Worm (Caenorhabditis elegans): ENCODE measurements around the gene F35G2.1.

F35G2.1 gene

ce11 chrIV:12219309-12219708, 16.3 kb downstream of the F35G2.1 start, which contains the start of gene F35G2.5:
Gene F35G2.5, plus strand, starts transcription at chrIV:12219609.
- TF ChIP-seq pqm-1 (tag; optimal IDR thresholded peaks at IDR 0.05), result no peak
- no peak for TF ChIP-seq nhr-43 (tag; optimal IDR thresholded peaks at IDR 0.05; ENCODE audit: poor library complexity, severe bottlenecking)
- TF ChIP-seq eor-1 (tag; optimal IDR thresholded peaks at IDR 0.05), result no peak
- TF ChIP-seq tbx-2 (tag; optimal IDR thresholded peaks at IDR 0.05), result no peak
- TF ChIP-seq mml-1 (tag; optimal IDR thresholded peaks at IDR 0.05), result no peak
- no peak for TF ChIP-seq ceh-9 (tag; optimal IDR thresholded peaks at IDR 0.05)
- TF ChIP-seq nhr-25 (tag; optimal IDR thresholded peaks at IDR 0.05), result no peak
- TF ChIP-seq snpc-4 (tag; optimal IDR thresholded peaks at IDR 0.05), result no peak
- no peak for TF ChIP-seq nhr-28 (tag; optimal IDR thresholded peaks at IDR 0.05)
- TF ChIP-seq hmg-11 (tag; optimal IDR thresholded peaks at IDR 0.05), result no peak
- no peak for TF ChIP-seq ama-1 (optimal IDR thresholded peaks at IDR 0.05)
- TF ChIP-seq lsy-12 (tag; optimal IDR thresholded peaks at IDR 0.05), result no peak
- no peak for TF ChIP-seq fkh-2 (tag; optimal IDR thresholded peaks at IDR 0.05)
- TF ChIP-seq elt-2 (tag; optimal IDR thresholded peaks at IDR 0.05), result no peak
- no peak for TF ChIP-seq unc-62 (GFP tag; optimal IDR thresholded peaks at IDR 0.05)
- no peak for TF ChIP-seq R02D3.7 (tag; optimal IDR thresholded peaks at IDR 0.05)
- no peak for TF ChIP-seq egl-5 (tag; optimal IDR thresholded peaks at IDR 0.05)

ce11 chrIV:12227012-12227411, 24.0 kb downstream of the F35G2.1 start, which contains the start of gene mlt-3:
Gene mlt-3, minus strand, starts transcription at chrIV:12227112.
- TF ChIP-seq nhr-237 (tag; optimal IDR thresholded peaks at IDR 0.05) (no peak), lin-39 (tag; optimal IDR thresholded peaks at IDR 0.05) (no peak), sea-2 (GFP tag; optimal IDR thresholded peaks at IDR 0.05) (no peak), jun-1 (tag; optimal IDR thresholded peaks at IDR 0.05) (no peak), elt-1 (tag; optimal IDR thresholded peaks at IDR 0.05) (no peak), unc-62 (GFP tag; optimal IDR thresholded peaks at IDR 0.05) (no peak), nhr-43 (tag; optimal IDR thresholded peaks at IDR 0.05; ENCODE audit: poor library complexity, severe bottlenecking) (no peak), daf-12 (tag; optimal IDR thresholded peaks at IDR 0.05) (no peak), nhr-77 (tag; optimal IDR thresholded peaks at IDR 0.05) (no peak)

ce11 chrIV:12229679-12230078, 26.6 kb downstream of the F35G2.1 start, which contains the start of gene sre-18:
Gene sre-18, minus strand, starts transcription at chrIV:12229779.
- TF ChIP-seq snpc-4 (tag; optimal IDR thresholded peaks at IDR 0.05), result no peak

ce11 chrIV:12236011-12236410, 33.0 kb downstream of the F35G2.1 start, which contains the start of gene sre-16:
Gene sre-16, minus strand, starts transcription at chrIV:12236111.
- TF ChIP-seq mml-1 (tag; optimal IDR thresholded peaks at IDR 0.05) (no peak), skn-1 (tag; optimal IDR thresholded peaks at IDR 0.05) (no peak)

- TF ChIP-seq nfya-1 (tag; optimal IDR thresholded peaks at IDR 0.05; ENCODE audit: insufficient read depth) (no peak), aly-2 (tag; optimal IDR thresholded peaks at IDR 0.05) (no peak), nhr-12 (tag; optimal IDR thresholded peaks at IDR 0.05) (no peak), mdl-1 (tag; optimal IDR thresholded peaks at IDR 0.05) (no peak), mml-1 (tag; optimal IDR thresholded peaks at IDR 0.05) (no peak), sea-2 (GFP tag; optimal IDR thresholded peaks at IDR 0.05) (no peak), nhr-77 (tag; optimal IDR thresholded peaks at IDR 0.05) (no peak), nhr-28 (tag; optimal IDR thresholded peaks at IDR 0.05) (no peak), ama-1 (optimal IDR thresholded peaks at IDR 0.05) (no peak), pqm-1 (tag; optimal IDR thresholded peaks at IDR 0.05) (no peak), jun-1 (tag; optimal IDR thresholded peaks at IDR 0.05) (no peak), nhr-43 (tag; optimal IDR thresholded peaks at IDR 0.05; ENCODE audit: poor library complexity, severe bottlenecking) (no peak)
Measured at ce11 chrIV:12238851-12239250, 35.8 kb downstream of the F35G2.1 start, which contains the start of gene sre-19. Gene sre-19, minus strand, starts transcription at chrIV:12238951.

ce11 chrIV:12244706-12245105, 41.7 kb downstream of the F35G2.1 start, which contains the start of gene sre-15:
Gene sre-15, minus strand, starts transcription at chrIV:12244806.
- TF ChIP-seq fkh-2 (tag; optimal IDR thresholded peaks at IDR 0.05), result no peak

- TF ChIP-seq sea-2 (GFP tag; optimal IDR thresholded peaks at IDR 0.05) (no peak), hmg-11 (tag; optimal IDR thresholded peaks at IDR 0.05) (no peak), nhr-25 (tag; optimal IDR thresholded peaks at IDR 0.05) (no peak), pqm-1 (tag; optimal IDR thresholded peaks at IDR 0.05) (no peak), nhr-77 (tag; optimal IDR thresholded peaks at IDR 0.05) (no peak), fkh-2 (tag; optimal IDR thresholded peaks at IDR 0.05) (no peak), ceh-28 (tag; optimal IDR thresholded peaks at IDR 0.05) (no peak), ZK546.5 (tag; optimal IDR thresholded peaks at IDR 0.05) (no peak), aly-2 (tag; optimal IDR thresholded peaks at IDR 0.05) (no peak), daf-12 (tag; optimal IDR thresholded peaks at IDR 0.05) (no peak), pha-4 (tag; optimal IDR thresholded peaks at IDR 0.05) (no peak), fkh-10 (GFP tag; optimal IDR thresholded peaks at IDR 0.05) (no peak), mml-1 (tag; optimal IDR thresholded peaks at IDR 0.05) (no peak), eor-1 (tag; optimal IDR thresholded peaks at IDR 0.05) (no peak), ztf-4 (tag; optimal IDR thresholded peaks at IDR 0.05) (no peak), nfya-1 (tag; optimal IDR thresholded peaks at IDR 0.05; ENCODE audit: insufficient read depth) (no peak), unc-39 (tag; optimal IDR thresholded peaks at IDR 0.05) (no peak)
Measured at ce11 chrIV:12252579-12252978, 49.5 kb downstream of the F35G2.1 start, which contains the start of gene dnj-26. Gene dnj-26, minus strand, starts transcription at chrIV:12252679.

Measured in whole organism, L3 larva.